Fruit fly (Drosophila melanogaster): Measurements from ENCODE around the gene CG13639.

Gene CG13639

DNA sequence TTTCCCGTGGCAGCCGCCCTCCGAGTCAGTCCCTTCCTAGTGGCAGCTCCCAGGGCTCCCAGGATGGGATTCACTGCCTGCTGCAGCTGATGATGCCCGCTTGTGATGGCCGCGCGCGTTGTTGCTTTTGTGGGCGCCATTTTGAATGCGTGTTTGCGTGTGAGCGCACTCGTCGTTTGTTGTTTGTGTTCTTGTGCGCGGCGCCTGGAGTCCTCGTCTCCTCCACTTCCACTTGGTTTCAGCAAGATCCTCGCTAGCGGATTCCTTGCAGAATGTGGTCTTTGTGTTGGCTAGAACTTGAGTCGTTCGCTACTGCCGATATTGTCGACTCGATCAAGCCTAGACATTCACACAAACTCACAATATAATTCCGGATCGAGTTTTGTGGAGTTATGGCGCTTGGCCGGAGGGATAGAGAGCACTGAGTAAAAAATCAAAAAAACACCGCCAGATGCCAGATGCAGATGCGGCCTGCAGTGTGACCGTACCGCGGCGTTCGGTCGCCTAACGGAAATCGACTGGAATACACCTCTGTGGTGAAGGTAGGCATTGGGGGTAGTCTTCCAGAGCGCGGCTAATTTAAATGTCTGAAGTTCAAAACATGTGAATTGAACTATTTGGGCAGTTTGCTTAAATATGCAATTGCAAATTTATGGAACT, 10.4 kb upstream of the CG13639 start, which contains the start of gene CycB3 (continued):
- TF ChIP-seq sd (tag; optimal IDR thresholded peaks at IDR 0.05): no peak
- TF ChIP-seq fd64A (GFP tag; optimal IDR thresholded peaks at IDR 0.05): no peak
- peak; percentile 20 for TF ChIP-seq tin (GFP tag; optimal IDR thresholded peaks at IDR 0.05)
- TF ChIP-seq Dad (GFP tag; optimal IDR thresholded peaks at IDR 0.05): peak; percentile 2
- no peak for TF ChIP-seq CG2120 (GFP tag; optimal IDR thresholded peaks at IDR 0.05)
- TF ChIP-seq crol (GFP tag; IDR thresholded peaks at IDR 0.05): no peak
- TF ChIP-seq ftz-f1 (GFP tag; optimal IDR thresholded peaks at IDR 0.05): no peak
- TF ChIP-seq CG10979 (tag; optimal IDR thresholded peaks at IDR 0.05): peak; percentile 41
- no peak for TF ChIP-seq Atf-2 (GFP tag; optimal IDR thresholded peaks at IDR 0.05)
- no peak for TF ChIP-seq CG18764 (GFP tag; optimal IDR thresholded peaks at IDR 0.05)
- TF ChIP-seq CG2875 (GFP tag; optimal IDR thresholded peaks at IDR 0.05): no peak
- TF ChIP-seq exex (tag; optimal IDR thresholded peaks at IDR 0.05): no peak
- no peak for TF ChIP-seq CG11456 (GFP tag; IDR thresholded peaks at IDR 0.05)
- TF ChIP-seq CG13424 (tag; optimal IDR thresholded peaks at IDR 0.05): no peak
- TF ChIP-seq CG6765 (GFP tag; optimal IDR thresholded peaks at IDR 0.05): peak; percentile 9
- TF ChIP-seq ranshi (GFP tag; IDR thresholded peaks at IDR 0.05): no peak; the same call in 1 of the 2 replicates
- TF ChIP-seq bcd (GFP tag; optimal IDR thresholded peaks at IDR 0.05): peak; percentile 34
- no peak for TF ChIP-seq pb (GFP tag; optimal IDR thresholded peaks at IDR 0.05)
- TF ChIP-seq salm (tag; optimal IDR thresholded peaks at IDR 0.05): no peak
- TF ChIP-seq az2 (GFP tag; optimal IDR thresholded peaks at IDR 0.05): no peak
- no peak for TF ChIP-seq Side (GFP tag; optimal IDR thresholded peaks at IDR 0.05)
- no peak for TF ChIP-seq shn (GFP tag; optimal IDR thresholded peaks at IDR 0.05)
- TF ChIP-seq hth (optimal IDR thresholded peaks at IDR 0.05): no peak
- no peak for TF ChIP-seq CG11695 (GFP tag; IDR thresholded peaks at IDR 0.05)
- TF ChIP-seq row (GFP tag; IDR thresholded peaks at IDR 0.05): peak; percentile 27; the same call in 1 of the 3 replicates
- no peak for TF ChIP-seq Eip74EF (GFP tag; optimal IDR thresholded peaks at IDR 0.05)
- TF ChIP-seq CG10209 (GFP tag; optimal IDR thresholded peaks at IDR 0.05): no peak
- peak; percentile 42 for TF ChIP-seq Hmr (GFP tag; optimal IDR thresholded peaks at IDR 0.05)
- TF ChIP-seq CG10274 (GFP tag; optimal IDR thresholded peaks at IDR 0.05): no peak
- no peak for TF ChIP-seq CG10959 (GFP tag; IDR thresholded peaks at IDR 0.05)
- TF ChIP-seq CG8478 (optimal IDR thresholded peaks at IDR 0.05): no peak
- TF ChIP-seq CG31224 (GFP tag; IDR thresholded peaks at IDR 0.05): no peak
- TF ChIP-seq BtbVII (GFP tag; optimal IDR thresholded peaks at IDR 0.05): no peak
- no peak for TF ChIP-seq grn (GFP tag; optimal IDR thresholded peaks at IDR 0.05)
- no peak for TF ChIP-seq hkb (optimal IDR thresholded peaks at IDR 0.05)
- 0 out of 2 replicates have a peak, but pooled peaks have one; percentile 9 for TF ChIP-seq hkb (GFP tag; IDR thresholded peaks at IDR 0.05)
- TF ChIP-seq CG4854 (GFP tag; optimal IDR thresholded peaks at IDR 0.05): peak; percentile 7
- no peak for TF ChIP-seq Atf6 (GFP tag; IDR thresholded peaks at IDR 0.05)
- TF ChIP-seq D19A (tag; optimal IDR thresholded peaks at IDR 0.05): no peak
- peak; percentile 44; the same call in 1 of the 2 replicates for TF ChIP-seq chm (GFP tag; IDR thresholded peaks at IDR 0.05)
- no peak for TF ChIP-seq oc (tag; optimal IDR thresholded peaks at IDR 0.05)
- TF ChIP-seq CG6791 (GFP tag; IDR thresholded peaks at IDR 0.05; ENCODE audit: partially characterized antibody): 0 out of 3 replicates have a peak, but pooled peaks have one; percentile 51
- no peak for TF ChIP-seq CG18599 (GFP tag; optimal IDR thresholded peaks at IDR 0.05)
- TF ChIP-seq NFAT (GFP tag; IDR thresholded peaks at IDR 0.05): no peak
- TF ChIP-seq Myb (GFP tag; optimal IDR thresholded peaks at IDR 0.05): peak; percentile 93
- peak; percentile 48; the same call in 1 of the 3 replicates for TF ChIP-seq sr (GFP tag; IDR thresholded peaks at IDR 0.05)
- TF ChIP-seq CG3847 (GFP tag; IDR thresholded peaks at IDR 0.05): peak; percentile 42
- no peak for TF ChIP-seq Oaz (GFP tag; IDR thresholded peaks at IDR 0.05)
- TF ChIP-seq Deaf1 (tag; optimal IDR thresholded peaks at IDR 0.05): no peak
- TF ChIP-seq Dip2 (GFP tag; IDR thresholded peaks at IDR 0.05): no peak
- TF ChIP-seq yki (optimal IDR thresholded peaks at IDR 0.05): no peak
- no peak for TF ChIP-seq CG15696 (tag; optimal IDR thresholded peaks at IDR 0.05)
